Worm (Caenorhabditis elegans) whole organism, L3 larva: ENCODE measurements around the gene fozi-1.

ENCODE experiments used
- R02D3.7 ChIP-seq: fragments of 150-350 bp; optimal IDR thresholded peaks from 2 replicates; lab custom pipeline; 2014; ENCODE audit warnings: missing biosample characterization, missing genetic modification characterization
- ZK546.5 ChIP-seq: sonication (generic microtip); optimal IDR thresholded peaks from 2 replicates; lab custom pipeline; 2017; ENCODE audit warnings: missing biosample characterization, missing genetic modification characterization
- aly-2 ChIP-seq: fragments of 150-350 bp; optimal IDR thresholded peaks from 2 replicates; lab custom pipeline; 2014; ENCODE audit warnings: missing biosample characterization, missing genetic modification characterization
- ama-1 ChIP-seq: fragments of 150-350 bp; optimal IDR thresholded peaks from 2 replicates; lab custom pipeline; 2018
- ceh-16 ChIP-seq: sonication (generic microtip); optimal IDR thresholded peaks from 2 replicates; lab custom pipeline; 2017; ENCODE audit warnings: missing biosample characterization, missing genetic modification characterization
- ceh-9 ChIP-seq: sonication (generic microtip); optimal IDR thresholded peaks from 2 replicates; lab custom pipeline; 2018; ENCODE audit warnings: missing biosample characterization, missing genetic modification characterization
- daf-12 ChIP-seq: fragments of 150-350 bp; optimal IDR thresholded peaks from 2 replicates; lab custom pipeline; 2014; ENCODE audit warnings: missing biosample characterization, missing genetic modification reagents, missing genetic modification characterization
- egl-27 ChIP-seq: sonication (generic microtip); optimal IDR thresholded peaks from 4 replicates; lab custom pipeline; 2017; ENCODE audit warnings: missing biosample characterization, missing genetic modification reagents, missing genetic modification characterization
- elt-2 ChIP-seq: sonication (generic microtip); optimal IDR thresholded peaks from 2 replicates; lab custom pipeline; 2016; ENCODE audit warnings: missing genetic modification reagents, mild to moderate bottlenecking, missing genetic modification characterization, missing compliant biosample characterization
- elt-3 ChIP-seq, 3 experiments: fragments of 150-350 bp in 1 of 3; sonication (generic microtip) in 2 of 3; optimal IDR thresholded peaks; 2 replicates in 2 of 3; 4 replicates in 1 of 3; lab custom pipeline; 2014 to 2017; ENCODE audit warnings: missing biosample characterization in 3 of 3, missing genetic modification characterization in 3 of 3
- eor-1 ChIP-seq, 2 experiments: fragments of 150-350 bp; optimal IDR thresholded peaks; 2 replicates each; lab custom pipeline; 2014 to 2018; ENCODE audit warnings: missing biosample characterization in 2 of 2, missing genetic modification characterization in 2 of 2
- fkh-2 ChIP-seq: fragments of 150-350 bp; optimal IDR thresholded peaks from 2 replicates; lab custom pipeline; 2014; ENCODE audit warnings: missing biosample characterization, missing genetic modification reagents, missing genetic modification characterization
- jun-1 ChIP-seq: fragments of 150-350 bp; optimal IDR thresholded peaks from 2 replicates; lab custom pipeline; 2014; ENCODE audit warnings: missing biosample characterization, missing genetic modification reagents, missing genetic modification characterization
- lin-15B ChIP-seq: fragments of 150-350 bp; optimal IDR thresholded peaks from 2 replicates; lab custom pipeline; 2014; ENCODE audit warnings: missing biosample characterization, missing genetic modification characterization
- lin-39 ChIP-seq: fragments of 150-350 bp; optimal IDR thresholded peaks from 2 replicates; lab custom pipeline; 2018; ENCODE audit warnings: missing biosample characterization, missing genetic modification reagents, missing genetic modification characterization
- nfya-1 ChIP-seq: sonication (generic microtip); optimal IDR thresholded peaks from 2 replicates; lab custom pipeline; 2017; ENCODE audit warnings: missing genetic modification characterization, mild to moderate bottlenecking, missing compliant biosample characterization, antibody characterized with exemption, moderate library complexity; ENCODE audit not compliant: insufficient read depth
- nhr-11 ChIP-seq: fragments of 150-350 bp; optimal IDR thresholded peaks from 2 replicates; lab custom pipeline; 2014; ENCODE audit warnings: missing biosample characterization, missing genetic modification characterization
- nhr-12 ChIP-seq: fragments of 150-350 bp; optimal IDR thresholded peaks from 2 replicates; lab custom pipeline; 2014; ENCODE audit warnings: missing biosample characterization, missing genetic modification characterization
- nhr-23 ChIP-seq: fragments of 150-350 bp; optimal IDR thresholded peaks from 2 replicates; lab custom pipeline; 2014; ENCODE audit warnings: missing biosample characterization, missing genetic modification reagents, missing genetic modification characterization
- nhr-25 ChIP-seq: sonication (generic microtip); optimal IDR thresholded peaks from 2 replicates; lab custom pipeline; 2017; ENCODE audit warnings: missing biosample characterization, missing genetic modification characterization
- nhr-43 ChIP-seq: sonication (generic microtip); optimal IDR thresholded peaks from 2 replicates; lab custom pipeline; 2016; ENCODE audit warnings: mild to moderate bottlenecking, missing genetic modification characterization, missing compliant biosample characterization; ENCODE audit not compliant: poor library complexity, severe bottlenecking
- nhr-67 ChIP-seq: fragments of 150-350 bp; optimal IDR thresholded peaks from 2 replicates; lab custom pipeline; 2014; ENCODE audit warnings: missing biosample characterization, missing genetic modification characterization
- nhr-76 ChIP-seq: fragments of 150-350 bp; sonication (generic microtip); optimal IDR thresholded peaks from 5 replicates; lab custom pipeline; 2014; ENCODE audit warnings: missing biosample characterization, missing genetic modification characterization
- pha-4 ChIP-seq: fragments of 150-350 bp; optimal IDR thresholded peaks from 2 replicates; lab custom pipeline; 2014; ENCODE audit warnings: missing biosample characterization, missing genetic modification reagents, missing genetic modification characterization
- pqm-1 ChIP-seq: fragments of 150-350 bp; optimal IDR thresholded peaks from 2 replicates; lab custom pipeline; 2017; ENCODE audit warnings: missing biosample characterization, missing genetic modification characterization, inconsistent platforms
- sea-2 ChIP-seq: fragments of 150-350 bp; sonication (generic microtip); optimal IDR thresholded peaks from 4 replicates; lab custom pipeline; 2014; ENCODE audit warnings: missing biosample characterization, missing genetic modification reagents, missing genetic modification characterization
- skn-1 ChIP-seq: fragments of 150-350 bp; optimal IDR thresholded peaks from 2 replicates; lab custom pipeline; 2014; ENCODE audit warnings: missing biosample characterization, missing genetic modification characterization
- snpc-4 ChIP-seq: fragments of 150-350 bp; optimal IDR thresholded peaks from 2 replicates; lab custom pipeline; 2014; ENCODE audit warnings: missing biosample characterization, missing genetic modification characterization
- tbx-2 ChIP-seq: sonication (generic microtip); optimal IDR thresholded peaks from 2 replicates; lab custom pipeline; 2016; ENCODE audit warnings: mild to moderate bottlenecking, missing genetic modification characterization, missing compliant biosample characterization
- unc-39 ChIP-seq: sonication (generic microtip); optimal IDR thresholded peaks from 4 replicates; lab custom pipeline; 2017; ENCODE audit warnings: missing biosample characterization, missing genetic modification characterization
- unc-62 ChIP-seq: fragments of 150-350 bp; sonication (generic microtip); optimal IDR thresholded peaks from 4 replicates; lab custom pipeline; 2014; ENCODE audit warnings: missing biosample characterization, missing genetic modification reagents, missing genetic modification characterization
- zag-1 ChIP-seq: fragments of 150-350 bp; optimal IDR thresholded peaks from 2 replicates; lab custom pipeline; 2014; ENCODE audit warnings: missing biosample characterization, missing genetic modification characterization
- ztf-11 ChIP-seq: fragments of 150-350 bp; optimal IDR thresholded peaks from 2 replicates; lab custom pipeline; 2014; ENCODE audit warnings: missing biosample characterization, missing genetic modification characterization
- ztf-4 ChIP-seq: fragments of 150-350 bp; optimal IDR thresholded peaks from 2 replicates; lab custom pipeline; 2014; ENCODE audit warnings: missing biosample characterization, missing genetic modification characterization

fozi-1 gene

ce11 chrIII:9324724-9325123 lies 43.1 kb downstream of the fozi-1 start, which contains the start of gene C40H1.7:
Gene C40H1.7 (plus strand): TSS chrIII:9325024.
- TF ChIP-seq nhr-76 (no peak), elt-2 (tag; lab: Kevin White, UChicago) (peak; percentile 34)

ce11 chrIII:9326528-9326927 lies 44.9 kb downstream of the fozi-1 start:
- TF ChIP-seq nhr-43 (tag; lab: Kevin White, UChicago) (no peak), nhr-67 (no peak), ceh-9 (tag; lab: Kevin White, UChicago) (no peak), ztf-4 (tag; lab: Kevin White, UChicago) (no peak), egl-27 (tag; lab: Kevin White, UChicago) (no peak), nhr-12 (no peak), jun-1 (tag; lab: Kevin White, UChicago) (peak; percentile 47), ceh-16 (tag; lab: Kevin White, UChicago) (no peak), tbx-2 (tag; lab: Kevin White, UChicago) (no peak), skn-1 (tag; lab: Kevin White, UChicago) (no peak), elt-3 (tag; optimal IDR thresholded peaks at IDR 0.05; lab: Kevin White, UChicago) (no peak), pha-4 (peak; percentile 42), sea-2 (no peak), lin-39 (no peak), ZK546.5 (no peak), nhr-76 (no peak), nhr-23 (tag; lab: Kevin White, UChicago) (no peak), nfya-1 (no peak), pqm-1 (tag; lab: Kevin White, UChicago) (peak; percentile 99), fkh-2 (no peak), ama-1 (lab: Kevin White, UChicago) (no peak), eor-1 (tag; optimal IDR thresholded peaks at IDR 0.05; lab: Kevin White, UChicago) (no peak), elt-2 (tag; lab: Kevin White, UChicago) (peak; percentile 99), daf-12 (tag; lab: Kevin White, UChicago) (no peak), ztf-11 (tag; lab: Kevin White, UChicago) (no peak), snpc-4 (tag; lab: Kevin White, UChicago) (no peak)

- TF ChIP-seq pqm-1 (tag; lab: Kevin White, UChicago) (no peak), ceh-9 (tag; lab: Kevin White, UChicago) (no peak), nhr-76 (no peak), pha-4 (no peak), unc-39 (tag; lab: Kevin White, UChicago) (no peak), ztf-11 (tag; lab: Kevin White, UChicago) (no peak), lin-15B (tag; lab: Kevin White, UChicago) (no peak), nfya-1 (no peak), jun-1 (tag; lab: Kevin White, UChicago) (no peak), unc-62 (no peak), lin-39 (no peak), ZK546.5 (no peak), nhr-25 (tag; lab: Kevin White, UChicago) (no peak)
Measured at ce11 chrIII:9327910-9328309, 46.3 kb downstream of the fozi-1 start.

- TF ChIP-seq pha-4, result no peak
Measured at ce11 chrIII:9328732-9329131, 47.2 kb downstream of the fozi-1 start.

- TF ChIP-seq R02D3.7 (tag; lab: Kevin White, UChicago), result no peak
- TF ChIP-seq zag-1 (tag; lab: Kevin White, UChicago), result no peak
- no peak for TF ChIP-seq nhr-76
- no peak for TF ChIP-seq aly-2 (tag; lab: Kevin White, UChicago)
- TF ChIP-seq nhr-11 (tag; lab: Kevin White, UChicago), result no peak
- TF ChIP-seq nhr-12, result no peak
- TF ChIP-seq nhr-23 (tag; lab: Kevin White, UChicago), result no peak
- no peak for TF ChIP-seq elt-2 (tag; lab: Kevin White, UChicago)
- TF ChIP-seq daf-12 (tag; lab: Kevin White, UChicago), result no peak
Measured at ce11 chrIII:9329266-9329665, 47.7 kb downstream of the fozi-1 start, which contains the start of gene C40H1.3. Gene C40H1.3 (minus strand): TSS chrIII:9329366.
